Worm (Caenorhabditis elegans): Measurements from ENCODE around the gene npr-10.

DNA sequence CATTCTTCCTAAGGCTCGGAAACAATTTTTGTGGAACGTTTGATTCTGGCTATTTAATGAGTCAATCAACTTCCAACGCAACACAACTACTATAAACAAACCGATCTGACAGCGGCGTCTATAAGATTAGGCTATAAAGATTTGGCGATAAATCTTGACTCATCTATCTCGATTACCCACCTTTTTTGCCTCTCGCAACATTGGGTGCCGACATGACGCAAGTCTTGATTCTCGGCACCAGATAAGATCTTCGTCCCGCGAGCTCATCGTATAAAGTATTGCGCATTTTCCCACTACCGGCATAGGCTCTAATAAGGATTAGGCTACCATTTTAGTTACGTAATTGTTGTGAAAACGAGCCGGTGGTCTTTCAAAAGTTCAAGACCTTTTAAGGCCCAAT, 20.6 kb downstream of the npr-10 start:
- TF ChIP-seq tab-1 (GFP tag; IDR thresholded peaks at IDR 0.05) (no peak), T22C8.4 (GFP tag; IDR thresholded peaks at IDR 0.05) (no peak), cog-1 (tag; optimal IDR thresholded peaks at IDR 0.05) (no peak), ztf-23 (GFP tag; IDR thresholded peaks at IDR 0.05) (no peak), flt-1 (GFP tag; IDR thresholded peaks at IDR 0.05) (0 out of 2 replicates have a peak, but pooled peaks have one; percentile 54), klf-2 (GFP tag; conservative IDR thresholded peaks at IDR 0.05) (no peak), ztf-29 (GFP tag; IDR thresholded peaks at IDR 0.05) (no peak), ref-1 (GFP tag; conservative IDR thresholded peaks at IDR 0.05) (no peak), med-1 (GFP tag; optimal IDR thresholded peaks at IDR 0.05; ENCODE audit: insufficient read depth) (no peak)

Data from whole organism, midembryonic.